Fruit fly (Drosophila melanogaster): ENCODE results near the gene CG7800.

Gene CG7800

DNA sequence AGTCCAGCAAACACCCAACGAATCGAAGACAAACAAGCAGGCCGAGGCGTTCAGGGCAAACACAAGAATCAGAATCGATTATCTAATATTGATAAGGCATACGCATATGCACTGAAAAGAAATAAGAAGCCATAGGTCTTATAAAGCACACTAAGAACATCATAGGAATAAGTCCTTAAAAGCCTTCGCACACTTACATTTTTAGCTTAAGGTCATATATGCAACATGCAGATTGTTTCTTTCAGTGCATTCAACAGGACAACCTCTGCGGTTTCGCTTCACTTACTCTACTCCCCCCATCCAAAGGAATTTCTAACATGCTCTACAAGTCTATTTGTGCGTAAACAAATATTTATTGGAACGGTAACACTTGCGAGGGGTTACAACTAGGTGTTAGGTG is 5.2 kb upstream of the CG7800 start (continued):
- TF ChIP-seq fd96Cb (tag; optimal IDR thresholded peaks at IDR 0.05) (peak; percentile 57), bab2 (GFP tag; optimal IDR thresholded peaks at IDR 0.05) (peak; percentile 70), CG13287 (GFP tag; IDR thresholded peaks at IDR 0.05; ENCODE audit: partially characterized antibody) (no peak), CG12155 (GFP tag; optimal IDR thresholded peaks at IDR 0.05) (no peak), sc (optimal IDR thresholded peaks at IDR 0.05) (no peak), sc (GFP tag; optimal IDR thresholded peaks at IDR 0.05) (peak; percentile 63), CG34376 (GFP tag; optimal IDR thresholded peaks at IDR 0.05) (no peak), CG11247 (GFP tag; IDR thresholded peaks at IDR 0.05) (no peak), CG31365 (tag; optimal IDR thresholded peaks at IDR 0.05) (no peak), CG30020 (tag; optimal IDR thresholded peaks at IDR 0.05) (no peak), YL-1 (GFP tag; optimal IDR thresholded peaks at IDR 0.05) (no peak), Hr39 (optimal IDR thresholded peaks at IDR 0.05) (no peak), CG10147 (GFP tag; optimal IDR thresholded peaks at IDR 0.05) (no peak), CG11504 (tag; optimal IDR thresholded peaks at IDR 0.05) (peak; percentile 55), CG18599 (GFP tag; optimal IDR thresholded peaks at IDR 0.05) (peak; percentile 25), CG12769 (tag; optimal IDR thresholded peaks at IDR 0.05) (peak; percentile 26), CG11696 (GFP tag; IDR thresholded peaks at IDR 0.05) (0 out of 2 replicates have a peak, but pooled peaks have one; percentile 40), Elba2 (GFP tag; optimal IDR thresholded peaks at IDR 0.05) (no peak), Lpt (GFP tag; optimal IDR thresholded peaks at IDR 0.05) (no peak), nerfin-1 (tag; optimal IDR thresholded peaks at IDR 0.05) (peak; percentile 45), lov (optimal IDR thresholded peaks at IDR 0.05) (no peak), lov (GFP tag; IDR thresholded peaks at IDR 0.05) (0 out of 3 replicates have a peak, but pooled peaks have one; percentile 21), CG11723 (GFP tag; optimal IDR thresholded peaks at IDR 0.05) (peak; percentile 51), slbo (GFP tag; IDR thresholded peaks at IDR 0.05) (peak; percentile 28), dmrt99B (tag; optimal IDR thresholded peaks at IDR 0.05) (peak; percentile 51), fu2 (GFP tag; optimal IDR thresholded peaks at IDR 0.05) (no peak), CG7987 (GFP tag; optimal IDR thresholded peaks at IDR 0.05) (no peak), stwl (tag; optimal IDR thresholded peaks at IDR 0.05) (no peak), dysf (GFP tag; IDR thresholded peaks at IDR 0.05) (0 out of 3 replicates have a peak, but pooled peaks have one; percentile 42)

DNA sequence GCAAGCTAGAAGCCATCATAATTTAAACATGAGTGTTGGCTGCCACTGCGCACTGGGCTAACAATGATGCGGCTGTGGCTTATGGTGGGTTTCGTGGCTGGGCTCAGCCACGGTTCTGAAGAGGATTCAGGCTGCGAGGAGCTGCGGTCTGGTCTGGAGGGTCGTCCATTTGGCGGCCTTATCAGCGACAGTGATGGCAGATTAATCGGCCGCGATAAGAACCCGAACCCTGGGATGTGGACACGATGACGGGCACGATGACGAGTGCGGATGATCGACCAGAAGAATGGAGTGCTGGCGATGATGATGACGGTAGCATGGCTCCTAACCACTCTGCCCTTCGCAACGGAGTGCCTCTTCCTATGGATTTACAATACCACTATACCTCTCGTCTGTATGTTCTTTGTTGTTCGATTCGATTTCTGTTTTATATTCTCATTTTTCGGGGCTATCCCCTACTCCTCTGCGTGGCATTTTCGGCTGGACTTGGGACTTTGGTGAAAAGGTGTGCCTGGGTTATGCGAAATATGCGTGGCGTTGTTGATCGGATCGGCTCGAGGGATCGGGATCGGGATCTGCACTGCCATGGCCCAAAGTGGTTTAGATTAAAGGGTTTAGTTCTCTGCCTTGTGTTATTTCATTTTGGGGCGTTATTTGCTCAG is 2.1 kb upstream of the CG7800 start:
- TF ChIP-seq crc (GFP tag; optimal IDR thresholded peaks at IDR 0.05), result no peak
- peak; percentile 98 for TF ChIP-seq grn (GFP tag; optimal IDR thresholded peaks at IDR 0.05)
- peak; percentile 47 for TF ChIP-seq Deaf1 (tag; optimal IDR thresholded peaks at IDR 0.05)

DNA sequence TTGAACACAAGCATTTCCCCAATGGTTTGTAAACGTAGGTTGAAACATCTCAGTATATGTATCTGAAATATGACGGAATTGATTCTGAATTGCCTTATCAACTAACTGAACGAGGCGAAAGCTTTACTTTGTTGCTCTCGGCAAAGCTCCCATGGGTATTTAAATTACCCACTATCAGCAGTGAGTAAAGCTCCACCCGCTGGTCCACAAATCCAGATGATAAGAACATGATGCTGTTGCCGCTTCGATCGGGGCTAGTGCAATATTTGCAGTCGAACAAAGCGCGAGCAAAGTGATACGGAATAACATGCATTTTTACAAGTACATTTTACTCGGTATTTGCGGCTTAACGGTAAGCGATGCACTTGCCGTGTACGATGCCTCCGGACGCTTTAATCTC is 2.1 kb downstream of the CG7800 start, which contains the start of gene CG18249:
TSS of gene CG18249 (plus strand) at position 256 of the 400 bp plus-strand sequence.
- TF ChIP-seq nau (GFP tag; optimal IDR thresholded peaks at IDR 0.05) (no peak), CG34376 (GFP tag; optimal IDR thresholded peaks at IDR 0.05) (peak; percentile 11), ATbp (GFP tag; optimal IDR thresholded peaks at IDR 0.05) (peak; percentile 3), CG6854 (GFP tag; optimal IDR thresholded peaks at IDR 0.05) (no peak), Dp (GFP tag; optimal IDR thresholded peaks at IDR 0.05) (no peak), Bdp1 (GFP tag; optimal IDR thresholded peaks at IDR 0.05) (no peak), sens (GFP tag) (peak; percentile 44), CG11398 (GFP tag; optimal IDR thresholded peaks at IDR 0.05) (no peak), Lhr (GFP tag; optimal IDR thresholded peaks at IDR 0.05) (no peak)

All from whole organism, embryonic.